Worm (Caenorhabditis elegans) whole organism, mixed stage, embryonic: ENCODE results near the gene bre-2.

ENCODE experiments used
- bed-3 ChIP-seq: fragments of 200-800 bp; sonication (Bioruptor generic); optimal IDR thresholded peaks from 3 replicates; lab custom pipeline; 2018; ENCODE audit warnings: mild to moderate bottlenecking, missing genetic modification characterization, moderate library complexity, missing compliant biosample characterization
- blmp-1 ChIP-seq: fragments of 150-350 bp; optimal IDR thresholded peaks from 2 replicates; lab custom pipeline; 2014; ENCODE audit warnings: missing biosample characterization, missing genetic modification characterization
- ceh-39 ChIP-seq: fragments of 150-350 bp; optimal IDR thresholded peaks from 2 replicates; lab custom pipeline; 2014; ENCODE audit warnings: missing biosample characterization, missing genetic modification characterization
- ceh-43 ChIP-seq: fragments of 200-800 bp; sonication (Bioruptor generic); optimal IDR thresholded peaks from 2 replicates; lab custom pipeline; 2018; ENCODE audit warnings: mild to moderate bottlenecking, missing genetic modification characterization, moderate library complexity, missing compliant biosample characterization
- ceh-83 ChIP-seq: fragments of 200-800 bp; sonication (Bioruptor generic); optimal IDR thresholded peaks from 2 replicates; lab custom pipeline; 2018; ENCODE audit warnings: mild to moderate bottlenecking, missing genetic modification characterization, missing compliant biosample characterization
- ces-1 ChIP-seq: fragments of 150-350 bp; optimal IDR thresholded peaks from 2 replicates; lab custom pipeline; 2014; ENCODE audit warnings: missing biosample characterization, missing genetic modification reagents, missing genetic modification characterization
- cnd-1 ChIP-seq: fragments of 200-800 bp; sonication (Bioruptor generic); optimal IDR thresholded peaks from 2 replicates; lab custom pipeline; 2018; ENCODE audit warnings: mild to moderate bottlenecking, missing genetic modification characterization, missing compliant biosample characterization
- drap-1 ChIP-seq: fragments of 200-800 bp; sonication (Bioruptor generic); optimal IDR thresholded peaks from 3 replicates; lab custom pipeline; 2018; ENCODE audit warnings: mild to moderate bottlenecking, missing genetic modification characterization, missing compliant biosample characterization
- elt-1 ChIP-seq: sonication (generic microtip); optimal IDR thresholded peaks from 2 replicates; lab custom pipeline; 2017; ENCODE audit warnings: missing genetic modification characterization, mild to moderate bottlenecking, missing compliant biosample characterization, antibody characterized with exemption, moderate library complexity, borderline replicate concordance; ENCODE audit not compliant: insufficient read depth
- elt-3 ChIP-seq: fragments of 150-350 bp; optimal IDR thresholded peaks from 2 replicates; lab custom pipeline; 2014; ENCODE audit warnings: missing biosample characterization, missing genetic modification characterization
- flh-1 ChIP-seq: fragments of 200-800 bp; sonication (Bioruptor generic); optimal IDR thresholded peaks from 2 replicates; lab custom pipeline; 2018; ENCODE audit warnings: mild to moderate bottlenecking, missing genetic modification characterization, moderate library complexity, missing compliant biosample characterization
- ham-2 ChIP-seq: fragments of 200-800 bp; sonication (Bioruptor generic); optimal IDR thresholded peaks from 2 replicates; lab custom pipeline; 2018; ENCODE audit warnings: mild to moderate bottlenecking, missing genetic modification characterization, missing compliant biosample characterization
- hlh-1 ChIP-seq: fragments of 150-350 bp; optimal IDR thresholded peaks from 2 replicates; lab custom pipeline; 2014; ENCODE audit warnings: missing biosample characterization, missing genetic modification reagents, missing genetic modification characterization
- lin-13 ChIP-seq: fragments of 150-350 bp; optimal IDR thresholded peaks from 2 replicates; lab custom pipeline; 2014; ENCODE audit warnings: missing biosample characterization, missing genetic modification characterization
- lin-32 ChIP-seq: fragments of 200-800 bp; sonication (Bioruptor generic); optimal IDR thresholded peaks from 2 replicates; lab custom pipeline; 2018; ENCODE audit warnings: mild to moderate bottlenecking, missing genetic modification characterization, missing compliant biosample characterization
- lsy-2 ChIP-seq: fragments of 150-350 bp; optimal IDR thresholded peaks from 2 replicates; lab custom pipeline; 2014; ENCODE audit warnings: missing biosample characterization, missing genetic modification characterization
- mab-5 ChIP-seq: fragments of 150-350 bp; optimal IDR thresholded peaks from 2 replicates; lab custom pipeline; 2014; ENCODE audit warnings: missing biosample characterization, missing genetic modification characterization
- mep-1 ChIP-seq: fragments of 150-350 bp; optimal IDR thresholded peaks from 2 replicates; lab custom pipeline; 2017; ENCODE audit warnings: missing biosample characterization, missing genetic modification reagents, missing genetic modification characterization, inconsistent platforms
- mls-2 ChIP-seq: sonication (generic microtip); optimal IDR thresholded peaks from 2 replicates; lab custom pipeline; 2016; ENCODE audit warnings: mild to moderate bottlenecking, missing genetic modification characterization, moderate library complexity, missing compliant biosample characterization
- nhr-12 ChIP-seq: fragments of 150-350 bp; optimal IDR thresholded peaks from 2 replicates; lab custom pipeline; 2014; ENCODE audit warnings: missing biosample characterization, missing genetic modification characterization
- nhr-2 ChIP-seq: fragments of 150-350 bp; optimal IDR thresholded peaks from 2 replicates; lab custom pipeline; 2014; ENCODE audit warnings: missing biosample characterization, missing genetic modification characterization
- nhr-237 ChIP-seq: fragments of 150-350 bp; optimal IDR thresholded peaks from 2 replicates; lab custom pipeline; 2014; ENCODE audit warnings: missing biosample characterization, missing genetic modification characterization
- nhr-28 ChIP-seq: fragments of 150-350 bp; optimal IDR thresholded peaks from 2 replicates; lab custom pipeline; 2014; ENCODE audit warnings: missing biosample characterization, missing genetic modification characterization
- nhr-76 ChIP-seq: sonication (generic microtip); optimal IDR thresholded peaks from 2 replicates; lab custom pipeline; 2017; ENCODE audit warnings: missing biosample characterization, missing genetic modification characterization
- pha-4 ChIP-seq: fragments of 150-350 bp; optimal IDR thresholded peaks from 2 replicates; lab custom pipeline; 2018; ENCODE audit warnings: missing biosample characterization, missing genetic modification reagents, missing genetic modification characterization
- sem-2 ChIP-seq: fragments of 200-800 bp; sonication (Bioruptor generic); optimal IDR thresholded peaks from 2 replicates; lab custom pipeline; 2018; ENCODE audit warnings: mild to moderate bottlenecking, missing genetic modification characterization, missing compliant biosample characterization
- snpc-4 ChIP-seq: fragments of 150-350 bp; optimal IDR thresholded peaks from 2 replicates; lab custom pipeline; 2014; ENCODE audit warnings: missing biosample characterization, missing genetic modification characterization
- sptf-1 ChIP-seq: sonication (generic microtip); optimal IDR thresholded peaks from 2 replicates; lab custom pipeline; 2017; ENCODE audit warnings: mild to moderate bottlenecking, missing genetic modification characterization, moderate library complexity, missing compliant biosample characterization
- tbx-8 ChIP-seq: fragments of 200-800 bp; sonication (Bioruptor generic); optimal IDR thresholded peaks from 2 replicates; lab custom pipeline; 2018; ENCODE audit warnings: mild to moderate bottlenecking, missing genetic modification characterization, moderate library complexity, missing compliant biosample characterization
- unc-120 ChIP-seq: sonication (generic microtip); optimal IDR thresholded peaks from 2 replicates; lab custom pipeline; 2017; ENCODE audit warnings: missing genetic modification characterization, missing compliant biosample characterization; ENCODE audit not compliant: poor library complexity, severe bottlenecking
- unc-39 ChIP-seq: fragments of 150-350 bp; optimal IDR thresholded peaks from 2 replicates; lab custom pipeline; 2014; ENCODE audit warnings: missing biosample characterization, missing genetic modification characterization
- unc-62 ChIP-seq: fragments of 150-350 bp; optimal IDR thresholded peaks from 2 replicates; lab custom pipeline; 2014; ENCODE audit warnings: missing biosample characterization, missing genetic modification reagents, missing genetic modification characterization
- ztf-11 ChIP-seq: fragments of 150-350 bp; optimal IDR thresholded peaks from 2 replicates; lab custom pipeline; 2014; ENCODE audit warnings: missing biosample characterization, missing genetic modification characterization

bre-2 gene

ce11 chrIII:13105911-13106310, 33.5 kb downstream of the bre-2 start:
- TF ChIP-seq hlh-1 (tag; lab: Kevin White, UChicago) (peak; percentile 53), tbx-8 (GFP tag; lab: Kevin White, UChicago) (no peak), ces-1 (GFP tag; lab: Kevin White, UChicago) (peak; percentile 98), elt-3 (tag; lab: Kevin White, UChicago) (no peak), cnd-1 (no peak), ztf-11 (no peak), mab-5 (no peak), ham-2 (GFP tag; lab: Kevin White, UChicago) (no peak), snpc-4 (tag; lab: Kevin White, UChicago) (no peak), ceh-39 (tag; lab: Kevin White, UChicago) (no peak), mep-1 (tag; lab: Kevin White, UChicago) (peak; percentile 22), unc-120 (tag; lab: Kevin White, UChicago) (peak; percentile 41), nhr-2 (tag; lab: Kevin White, UChicago) (no peak), lsy-2 (tag; lab: Kevin White, UChicago) (peak; percentile 21), lin-32 (GFP tag; lab: Kevin White, UChicago) (no peak), nhr-12 (no peak), nhr-28 (tag; lab: Kevin White, UChicago) (no peak), nhr-237 (tag; lab: Kevin White, UChicago) (peak; percentile 59), bed-3 (GFP tag; lab: Kevin White, UChicago) (no peak), ceh-43 (GFP tag; lab: Kevin White, UChicago) (no peak)

ce11 chrIII:13105497-13105896, 33.9 kb downstream of the bre-2 start:
- no peak for TF ChIP-seq mls-2
- TF ChIP-seq pha-4 (tag; lab: Kevin White, UChicago): peak; percentile 26
- TF ChIP-seq ceh-43 (GFP tag; lab: Kevin White, UChicago): peak; percentile 6
- no peak for TF ChIP-seq unc-120 (tag; lab: Kevin White, UChicago)

- no peak for TF ChIP-seq unc-39
- no peak for TF ChIP-seq nhr-12
- no peak for TF ChIP-seq cnd-1
- TF ChIP-seq nhr-76: no peak
- no peak for TF ChIP-seq mep-1 (tag; lab: Kevin White, UChicago)
- TF ChIP-seq ceh-83 (GFP tag; lab: Kevin White, UChicago): no peak
- no peak for TF ChIP-seq mls-2
- TF ChIP-seq drap-1: no peak
- no peak for TF ChIP-seq nhr-28 (tag; lab: Kevin White, UChicago)
- TF ChIP-seq sem-2 (GFP tag; lab: Kevin White, UChicago): no peak
- no peak for TF ChIP-seq flh-1
- TF ChIP-seq bed-3 (GFP tag; lab: Kevin White, UChicago): no peak
- no peak for TF ChIP-seq hlh-1 (tag; lab: Kevin White, UChicago)
- no peak for TF ChIP-seq elt-3 (tag; lab: Kevin White, UChicago)
- no peak for TF ChIP-seq ceh-43 (GFP tag; lab: Kevin White, UChicago)
- TF ChIP-seq nhr-2 (tag; lab: Kevin White, UChicago): no peak
- TF ChIP-seq sptf-1 (tag; lab: Kevin White, UChicago): no peak
- TF ChIP-seq ham-2 (GFP tag; lab: Kevin White, UChicago): no peak
Measured at ce11 chrIII:13104410-13104809, 35.0 kb downstream of the bre-2 start.

ce11 chrIII:13103980-13104379, 35.4 kb downstream of the bre-2 start:
- peak; percentile 10 for TF ChIP-seq ces-1 (GFP tag; lab: Kevin White, UChicago)
- TF ChIP-seq ceh-83 (GFP tag; lab: Kevin White, UChicago): no peak
- no peak for TF ChIP-seq mab-5
- TF ChIP-seq nhr-2 (tag; lab: Kevin White, UChicago): no peak
- no peak for TF ChIP-seq snpc-4 (tag; lab: Kevin White, UChicago)
- TF ChIP-seq cnd-1: no peak

ce11 chrIII:13101070-13101469, 38.4 kb downstream of the bre-2 start:
- TF ChIP-seq ham-2 (GFP tag; lab: Kevin White, UChicago) (no peak), elt-3 (tag; lab: Kevin White, UChicago) (no peak), blmp-1 (tag; lab: Kevin White, UChicago) (no peak), unc-62 (GFP tag; lab: Kevin White, UChicago) (no peak), mls-2 (no peak), ceh-43 (GFP tag; lab: Kevin White, UChicago) (no peak), unc-39 (no peak), ces-1 (GFP tag; lab: Kevin White, UChicago) (no peak), cnd-1 (no peak), bed-3 (GFP tag; lab: Kevin White, UChicago) (no peak), pha-4 (tag; lab: Kevin White, UChicago) (no peak), tbx-8 (GFP tag; lab: Kevin White, UChicago) (no peak), nhr-28 (tag; lab: Kevin White, UChicago) (no peak), elt-1 (no peak), sptf-1 (tag; lab: Kevin White, UChicago) (no peak), nhr-2 (tag; lab: Kevin White, UChicago) (no peak), ztf-11 (no peak), lin-13 (tag; lab: Kevin White, UChicago) (no peak), flh-1 (no peak), unc-120 (tag; lab: Kevin White, UChicago) (no peak)
